Worm (Caenorhabditis elegans) whole organism, L4 larva: ENCODE data around the gene ckb-2.

ENCODE experiments used
- D1046.2 ChIP-seq: fragments of 200-800 bp; sonication (Bioruptor generic); IDR thresholded peaks from 2 replicates; pipeline ENCODE4 v1.3.6; 2022; ENCODE audit warnings: missing genetic modification characterization, missing compliant biosample characterization
- F10B5.3 ChIP-seq: sonication (generic microtip); optimal IDR thresholded peaks from 2 replicates; lab custom pipeline; 2016; ENCODE audit warnings: mild to moderate bottlenecking, missing genetic modification characterization, missing compliant biosample characterization
- F49E8.2 ChIP-seq: sonication (generic microtip); optimal IDR thresholded peaks from 2 replicates; lab custom pipeline; 2016; ENCODE audit warnings: missing compliant biosample characterization, mild to moderate bottlenecking, missing genetic modification characterization, borderline replicate concordance
- T20F7.1 ChIP-seq: fragments of 200-800 bp; sonication (Bioruptor generic); optimal IDR thresholded peaks from 2 replicates; lab custom pipeline; 2018; ENCODE audit warnings: mild to moderate bottlenecking, missing genetic modification characterization, missing compliant biosample characterization
- Y48G9A.11 ChIP-seq: fragments of 200-800 bp; sonication (Bioruptor generic); IDR thresholded peaks from 2 replicates; pipeline ENCODE4 v1.3.6; 2022; ENCODE audit warnings: missing genetic modification reagents, missing genetic modification characterization, missing compliant biosample characterization
- ama-1 ChIP-seq: fragments of 150-350 bp; optimal IDR thresholded peaks from 2 replicates; lab custom pipeline; 2014; ENCODE audit warnings: inconsistent platforms, mixed read lengths
- ceh-44 ChIP-seq: fragments of 200-800 bp; sonication (Bioruptor generic); IDR thresholded peaks from 2 replicates; pipeline ENCODE4 v1.3.6; 2022; ENCODE audit warnings: missing genetic modification reagents, missing genetic modification characterization, missing compliant biosample characterization
- cey-2 ChIP-seq: sonication (generic microtip); optimal IDR thresholded peaks from 3 replicates; lab custom pipeline; 2017; ENCODE audit warnings: missing genetic modification characterization, mild to moderate bottlenecking, missing compliant biosample characterization, antibody characterized with exemption, borderline replicate concordance; ENCODE audit not compliant: insufficient read depth
- daf-16 ChIP-seq, 3 experiments: sonication (generic microtip); optimal IDR thresholded peaks; 2 replicates each; lab custom pipeline; 2016 to 2017; ENCODE audit warnings: missing genetic modification characterization in 3 of 3, missing genetic modification reagents in 3 of 3, mild to moderate bottlenecking in 2 of 3, missing compliant biosample characterization in 2 of 3, missing biosample characterization in 1 of 3, moderate library complexity in 1 of 3
- daf-19 ChIP-seq: fragments of 200-800 bp; sonication (Bioruptor generic); conservative IDR thresholded peaks from 2 replicates; pipeline ENCODE4 v1.3.6; 2022; ENCODE audit warnings: missing genetic modification characterization, missing compliant biosample characterization
- daf-8 ChIP-seq: fragments of 200-800 bp; sonication (Bioruptor generic); IDR thresholded peaks from 2 replicates; pipeline ENCODE4 v1.3.6; 2022; ENCODE audit warnings: missing genetic modification characterization, missing compliant biosample characterization
- dmd-8 ChIP-seq: fragments of 200-800 bp; sonication (Bioruptor generic); IDR thresholded peaks from 2 replicates; pipeline ENCODE4 v1.3.6; 2022; ENCODE audit warnings: missing genetic modification characterization, missing compliant biosample characterization
- dpl-1 ChIP-seq: fragments of 150-350 bp; optimal IDR thresholded peaks from 2 replicates; lab custom pipeline; 2014; ENCODE audit warnings: missing biosample characterization, missing genetic modification reagents, missing genetic modification characterization
- duxl-1 ChIP-seq: sonication (generic microtip); optimal IDR thresholded peaks from 2 replicates; lab custom pipeline; 2016; ENCODE audit warnings: mild to moderate bottlenecking, missing genetic modification characterization, moderate library complexity, missing compliant biosample characterization; ENCODE audit not compliant: poor library complexity
- dve-1 ChIP-seq: sonication (generic microtip); optimal IDR thresholded peaks from 2 replicates; lab custom pipeline; 2017; ENCODE audit warnings: antibody characterized with exemption, mild to moderate bottlenecking, missing genetic modification characterization, missing compliant biosample characterization; ENCODE audit not compliant: insufficient read depth
- egl-27 ChIP-seq: sonication (generic microtip); optimal IDR thresholded peaks from 3 replicates; lab custom pipeline; 2017; ENCODE audit warnings: missing biosample characterization, missing genetic modification reagents, missing genetic modification characterization
- fkh-10 ChIP-seq: fragments of 150-350 bp; optimal IDR thresholded peaks from 2 replicates; lab custom pipeline; 2014; ENCODE audit warnings: missing biosample characterization, missing genetic modification reagents, missing genetic modification characterization
- gei-8 ChIP-seq: fragments of 200-800 bp; sonication (Bioruptor generic); optimal IDR thresholded peaks from 2 replicates; lab custom pipeline; 2018; ENCODE audit warnings: mild to moderate bottlenecking, missing genetic modification characterization, missing compliant biosample characterization
- hif-1 ChIP-seq, 2 experiments: sonication (generic microtip); optimal IDR thresholded peaks; 2 replicates each; lab custom pipeline; 2016 to 2017; ENCODE audit warnings: missing compliant biosample characterization in 2 of 2, missing genetic modification characterization in 2 of 2, missing genetic modification reagents in 2 of 2, missing genotype in 2 of 2, mild to moderate bottlenecking in 1 of 2
- hlh-11 ChIP-seq: fragments of 200-800 bp; sonication (Bioruptor generic); optimal IDR thresholded peaks from 2 replicates; lab custom pipeline; 2018; ENCODE audit warnings: mild to moderate bottlenecking, missing genetic modification characterization, missing compliant biosample characterization
- hlh-30 ChIP-seq: sonication (generic microtip); optimal IDR thresholded peaks from 2 replicates; lab custom pipeline; 2017; ENCODE audit warnings: antibody characterized with exemption, mild to moderate bottlenecking, missing genetic modification characterization, missing compliant biosample characterization; ENCODE audit not compliant: insufficient read depth
- hmg-1.1 ChIP-seq: fragments of 200-800 bp; sonication (Bioruptor generic); IDR thresholded peaks from 2 replicates; pipeline ENCODE4 v1.3.6; 2022; ENCODE audit warnings: missing genetic modification reagents, missing genetic modification characterization, missing compliant biosample characterization
- jun-1 ChIP-seq: fragments of 150-350 bp; optimal IDR thresholded peaks from 2 replicates; lab custom pipeline; 2014; ENCODE audit warnings: missing biosample characterization, missing genetic modification reagents, missing genetic modification characterization
- lin-13 ChIP-seq: fragments of 150-350 bp; optimal IDR thresholded peaks from 2 replicates; lab custom pipeline; 2014; ENCODE audit warnings: missing biosample characterization, missing genetic modification reagents, missing genetic modification characterization
- lin-15B ChIP-seq: fragments of 150-350 bp; sonication (generic microtip); optimal IDR thresholded peaks from 3 replicates; lab custom pipeline; 2014; ENCODE audit warnings: missing biosample characterization, missing genetic modification characterization
- lin-29 ChIP-seq: fragments of 200-800 bp; sonication (Bioruptor generic); IDR thresholded peaks from 2 replicates; pipeline ENCODE4 v1.3.6; 2022; ENCODE audit warnings: missing genetic modification reagents, missing genetic modification characterization, missing compliant biosample characterization
- lin-38 ChIP-seq: fragments of 200-800 bp; sonication (Bioruptor generic); IDR thresholded peaks from 2 replicates; pipeline ENCODE4 v1.3.6; 2022; ENCODE audit warnings: missing genetic modification reagents, missing genetic modification characterization, missing compliant biosample characterization
- lsy-2 ChIP-seq, 2 experiments: fragments of 150-350 bp in 1 of 2; sonication (generic microtip) in 1 of 2; optimal IDR thresholded peaks; 2 replicates each; lab custom pipeline; 2014 to 2017; ENCODE audit warnings: missing biosample characterization in 2 of 2, missing genetic modification characterization in 2 of 2
- madf-5 ChIP-seq, 2 experiments: fragments of 200-800 bp; sonication (Bioruptor generic); IDR thresholded peaks; 2 replicates each; pipeline ENCODE4 v1.3.6; 2022; ENCODE audit warnings: missing compliant biosample characterization in 2 of 2, missing genetic modification characterization in 2 of 2
- mdl-1 ChIP-seq, 2 experiments: fragments of 150-350 bp in 1 of 2; sonication (generic microtip) in 1 of 2; optimal IDR thresholded peaks; 2 replicates each; lab custom pipeline; 2014 to 2017; ENCODE audit warnings: missing biosample characterization in 2 of 2, missing genetic modification characterization in 2 of 2
- mep-1 ChIP-seq: fragments of 150-350 bp; sonication (generic microtip); optimal IDR thresholded peaks from 3 replicates; lab custom pipeline; 2014; ENCODE audit warnings: missing biosample characterization, missing genetic modification characterization
- mxl-2 ChIP-seq: fragments of 200-800 bp; sonication (Bioruptor generic); conservative IDR thresholded peaks from 2 replicates; pipeline ENCODE4 v1.3.6; 2022; ENCODE audit warnings: missing genetic modification reagents, missing genetic modification characterization, missing compliant biosample characterization
- nhr-10 ChIP-seq: fragments of 150-350 bp; optimal IDR thresholded peaks from 2 replicates; lab custom pipeline; 2014; ENCODE audit warnings: missing biosample characterization, missing genetic modification characterization
- nhr-11 ChIP-seq: fragments of 150-350 bp; optimal IDR thresholded peaks from 2 replicates; lab custom pipeline; 2014; ENCODE audit warnings: missing biosample characterization, missing genetic modification characterization
- nhr-28 ChIP-seq: fragments of 150-350 bp; optimal IDR thresholded peaks from 2 replicates; lab custom pipeline; 2014; ENCODE audit warnings: missing biosample characterization, missing genetic modification characterization
- nhr-41 ChIP-seq: fragments of 200-800 bp; sonication (Bioruptor generic); IDR thresholded peaks from 2 replicates; pipeline ENCODE4 v1.3.6; 2022; ENCODE audit warnings: missing genetic modification reagents, missing genetic modification characterization, missing compliant biosample characterization
- nhr-48 ChIP-seq: sonication (generic microtip); optimal IDR thresholded peaks from 2 replicates; lab custom pipeline; 2016; ENCODE audit warnings: mild to moderate bottlenecking, missing genetic modification characterization, missing compliant biosample characterization
- nhr-77 ChIP-seq: fragments of 150-350 bp; optimal IDR thresholded peaks from 2 replicates; lab custom pipeline; 2014; ENCODE audit warnings: missing biosample characterization, missing genetic modification characterization
- php-3 ChIP-seq: fragments of 200-800 bp; sonication (Bioruptor generic); IDR thresholded peaks from 2 replicates; pipeline ENCODE4 v1.3.6; 2022; ENCODE audit warnings: missing genetic modification reagents, missing genetic modification characterization, missing compliant biosample characterization
- pqm-1 ChIP-seq: sonication (generic microtip); optimal IDR thresholded peaks from 2 replicates; lab custom pipeline; 2017; ENCODE audit warnings: missing biosample characterization, missing genetic modification characterization
- sdz-12 ChIP-seq: fragments of 200-800 bp; sonication (Bioruptor generic); optimal IDR thresholded peaks from 2 replicates; lab custom pipeline; 2018; ENCODE audit warnings: mild to moderate bottlenecking, missing genetic modification characterization, missing compliant biosample characterization
- unc-130 ChIP-seq: sonication (generic microtip); optimal IDR thresholded peaks from 2 replicates; lab custom pipeline; 2016; ENCODE audit warnings: missing genetic modification reagents, missing genetic modification characterization, missing compliant biosample characterization
- unc-39 ChIP-seq: sonication (generic microtip); optimal IDR thresholded peaks from 2 replicates; lab custom pipeline; 2017; ENCODE audit warnings: missing biosample characterization, missing genetic modification characterization
- vab-7 ChIP-seq: fragments of 200-800 bp; sonication (Bioruptor generic); IDR thresholded peaks from 2 replicates; pipeline ENCODE4 v1.3.6; 2022; ENCODE audit warnings: missing genetic modification reagents, missing genetic modification characterization, missing compliant biosample characterization
- zag-1 ChIP-seq: fragments of 150-350 bp; optimal IDR thresholded peaks from 2 replicates; lab custom pipeline; 2014; ENCODE audit warnings: missing biosample characterization, missing genetic modification characterization
- zfp-2 ChIP-seq: sonication (generic microtip); optimal IDR thresholded peaks from 2 replicates; lab custom pipeline; 2016; ENCODE audit warnings: mild to moderate bottlenecking, missing genetic modification characterization, missing compliant biosample characterization
- zfp-3 ChIP-seq: fragments of 200-800 bp; sonication (Bioruptor generic); conservative IDR thresholded peaks from 2 replicates; pipeline ENCODE4 v1.3.6; 2022; ENCODE audit warnings: missing genetic modification reagents, missing genetic modification characterization, missing compliant biosample characterization
- ztf-11 ChIP-seq: fragments of 150-350 bp; optimal IDR thresholded peaks from 2 replicates; lab custom pipeline; 2014; ENCODE audit warnings: missing biosample characterization, missing genetic modification characterization
- ztf-7 ChIP-seq: fragments of 150-350 bp; optimal IDR thresholded peaks from 2 replicates; lab custom pipeline; 2014; ENCODE audit warnings: missing biosample characterization, missing genetic modification characterization

Gene ckb-2

DNA sequence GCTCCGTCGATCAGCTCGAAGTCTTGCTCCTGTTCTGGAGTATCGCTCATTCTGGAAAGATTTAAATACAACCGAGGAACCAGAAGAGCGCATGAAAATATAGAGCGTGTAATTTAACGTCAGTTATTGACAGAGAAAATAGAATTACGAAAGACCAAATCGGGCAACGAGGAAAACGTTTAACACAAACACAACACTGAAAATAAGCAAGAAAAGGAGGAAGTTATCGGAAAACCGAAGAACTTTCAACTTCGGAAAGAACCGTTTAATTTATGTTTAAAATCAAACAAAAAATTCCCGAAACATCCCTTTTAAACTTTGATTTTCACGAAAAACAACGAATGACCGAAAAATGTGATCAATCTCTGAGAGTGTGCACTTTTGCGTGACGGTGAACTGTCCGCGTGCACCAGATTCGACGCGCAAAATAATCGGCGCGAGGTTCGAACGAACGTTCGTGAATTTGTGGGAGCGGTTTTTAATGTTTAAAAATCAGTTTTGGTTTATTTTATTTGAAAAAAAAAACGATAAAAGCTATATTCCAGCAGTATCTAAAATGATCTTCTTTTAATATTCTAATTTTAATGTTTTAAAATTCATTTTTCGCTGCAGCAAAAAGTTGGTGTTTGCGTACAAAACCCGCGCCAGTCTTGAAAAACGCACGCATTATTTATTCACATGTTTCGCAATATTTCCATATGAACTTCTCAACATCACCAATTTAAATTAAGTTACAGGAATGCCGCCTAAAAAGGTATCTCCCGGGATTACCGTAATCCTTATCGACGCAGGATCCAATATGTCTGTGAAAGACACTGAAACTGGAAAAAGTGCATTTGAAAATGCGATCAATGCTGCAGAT is 51.6 kb downstream of the ckb-2 start, which contains the start of the genes R07E5.7 and cku-80:
TSS of gene R07E5.7 (minus strand) at position 51 of the 862 bp plus-strand sequence.
TSS of gene cku-80 (plus strand) at position 732 of the 862 bp plus-strand sequence.
- TF ChIP-seq Y48G9A.11: no peak
- TF ChIP-seq ama-1: peak; percentile 27
- TF ChIP-seq ztf-11 (tag; lab: Kevin White, UChicago): no peak
- TF ChIP-seq php-3 (GFP tag; lab: Robert Waterston, UW): no peak
- no peak for TF ChIP-seq unc-130
- no peak for TF ChIP-seq nhr-10
- no peak for TF ChIP-seq cey-2 (tag; lab: Kevin White, UChicago)
- TF ChIP-seq daf-19: 0 out of 2 replicates have a peak, but pooled peaks have one; percentile 35
- TF ChIP-seq ztf-7: peak; percentile 47
- TF ChIP-seq daf-16 (GFP tag; optimal IDR thresholded peaks at IDR 0.05; lab: Kevin White, UChicago): no peak
- peak; percentile 36 for TF ChIP-seq daf-16 (tag; optimal IDR thresholded peaks at IDR 0.05; lab: Kevin White, UChicago)
- peak in 1 of 2 experiments; percentile 15 for TF ChIP-seq mdl-1 (tag; optimal IDR thresholded peaks at IDR 0.05; lab: Kevin White, UChicago)
- TF ChIP-seq T20F7.1 (GFP tag; lab: Kevin White, UChicago): no peak
- peak; percentile 17 for TF ChIP-seq nhr-77 (tag; lab: Kevin White, UChicago)
- no peak for TF ChIP-seq zag-1 (tag; lab: Kevin White, UChicago)
- no peak for TF ChIP-seq F10B5.3
- TF ChIP-seq gei-8 (GFP tag; lab: Kevin White, UChicago): no peak
- TF ChIP-seq lin-38 (GFP tag; lab: Robert Waterston, UW): peak; percentile 70
- peak; percentile 88 for TF ChIP-seq dpl-1 (GFP tag; lab: Kevin White, UChicago)
- TF ChIP-seq lsy-2 (tag; optimal IDR thresholded peaks at IDR 0.05; lab: Kevin White, UChicago): peak in 1 of 2 experiments; percentile 80
- no peak for TF ChIP-seq F49E8.2 (tag; lab: Kevin White, UChicago)
- TF ChIP-seq mep-1: peak; percentile 70
- TF ChIP-seq lin-13: peak; percentile 19
- no peak for TF ChIP-seq vab-7 (GFP tag; lab: Robert Waterston, UW)
- no peak for TF ChIP-seq nhr-41 (GFP tag; lab: Robert Waterston, UW)
- TF ChIP-seq dve-1 (tag; lab: Kevin White, UChicago): peak; percentile 64
- TF ChIP-seq hmg-1.1 (GFP tag; lab: Robert Waterston, UW): peak; percentile 42; the same call in 1 of the 2 replicates
- no peak for TF ChIP-seq dmd-8 (GFP tag; lab: Robert Waterston, UW)
- no peak for TF ChIP-seq zfp-3 (GFP tag; lab: Robert Waterston, UW)
- TF ChIP-seq hlh-11 (tag; lab: Kevin White, UChicago): peak; percentile 55
- TF ChIP-seq hlh-30 (tag; lab: Kevin White, UChicago): peak; percentile 92
- TF ChIP-seq lin-29 (GFP tag; lab: Robert Waterston, UW): no peak
- TF ChIP-seq pqm-1 (tag; lab: Kevin White, UChicago): no peak
- peak; percentile 39 for TF ChIP-seq nhr-28 (tag; lab: Kevin White, UChicago)
- peak; percentile 25 for TF ChIP-seq duxl-1
- no peak for TF ChIP-seq sdz-12 (GFP tag; lab: Kevin White, UChicago)
- no peak for TF ChIP-seq madf-5 (GFP tag; IDR thresholded peaks at IDR 0.05; lab: Robert Waterston, UW)
- no peak for TF ChIP-seq nhr-11
- TF ChIP-seq nhr-48: peak; percentile 17
- no peak for TF ChIP-seq unc-39 (tag; lab: Kevin White, UChicago)
- no peak for TF ChIP-seq fkh-10 (GFP tag; lab: Kevin White, UChicago)
- no peak for TF ChIP-seq D1046.2 (GFP tag; lab: Robert Waterston, UW)
- no peak for TF ChIP-seq jun-1
- TF ChIP-seq egl-27 (tag; lab: Kevin White, UChicago): no peak
- no peak for TF ChIP-seq mxl-2 (GFP tag; lab: Robert Waterston, UW)
- no peak for TF ChIP-seq zfp-2 (tag; lab: Kevin White, UChicago)
- no peak for TF ChIP-seq daf-8 (GFP tag; lab: Robert Waterston, UW)
- peak in 1 of 2 experiments; percentile 72 for TF ChIP-seq hif-1 (tag; optimal IDR thresholded peaks at IDR 0.05; lab: Kevin White, UChicago)
- TF ChIP-seq ceh-44 (GFP tag; lab: Robert Waterston, UW): no peak
- TF ChIP-seq lin-15B (tag; lab: Kevin White, UChicago): peak; percentile 33
